Worm (Caenorhabditis elegans): ENCODE data around the gene T07A5.7.
A peak's percentile ranks its signal among the peaks of the same experiment; 100 is the strongest.

Gene T07A5.7

DNA sequence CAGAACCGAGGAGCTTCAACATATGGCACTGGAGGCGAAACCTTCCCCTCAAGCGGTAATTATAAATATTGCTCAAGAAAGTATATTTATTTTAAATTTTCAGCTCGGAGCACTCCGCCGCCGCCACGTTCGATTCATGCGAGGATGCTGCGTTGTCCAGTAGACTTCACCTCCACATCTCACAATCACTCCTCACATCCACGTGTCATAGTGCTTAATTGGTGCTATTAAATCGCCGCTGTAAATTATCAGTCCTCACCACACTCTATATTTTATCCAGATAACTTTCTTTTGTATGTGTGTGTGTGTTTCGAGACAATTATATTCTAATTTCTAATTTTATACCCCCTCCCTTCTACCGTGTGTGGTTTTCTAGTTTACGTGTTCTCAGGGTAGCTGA lies 43.7 kb upstream of the T07A5.7 start:
- peak in 1 of 2 experiments; percentile 6 for TF ChIP-seq daf-16 (GFP tag; optimal IDR thresholded peaks at IDR 0.05)
- TF ChIP-seq daf-16 (tag; optimal IDR thresholded peaks at IDR 0.05), result peak; percentile 63
- TF ChIP-seq R02D3.7 (tag; optimal IDR thresholded peaks at IDR 0.05), result no peak
- peak; percentile 34 for TF ChIP-seq nhr-77 (tag; optimal IDR thresholded peaks at IDR 0.05)
- peak; percentile 60 for TF ChIP-seq dve-1 (tag; optimal IDR thresholded peaks at IDR 0.05; ENCODE audit: insufficient read depth)
- peak; percentile 83 for TF ChIP-seq aha-1 (tag)
- 0 out of 2 replicates have a peak, but pooled peaks have one; percentile 49 for TF ChIP-seq zfp-3 (GFP tag; conservative IDR thresholded peaks at IDR 0.05)
- peak; percentile 32 for TF ChIP-seq duxl-1 (tag; optimal IDR thresholded peaks at IDR 0.05; ENCODE audit: poor library complexity)
- TF ChIP-seq daf-8 (GFP tag; IDR thresholded peaks at IDR 0.05), result no peak

DNA sequence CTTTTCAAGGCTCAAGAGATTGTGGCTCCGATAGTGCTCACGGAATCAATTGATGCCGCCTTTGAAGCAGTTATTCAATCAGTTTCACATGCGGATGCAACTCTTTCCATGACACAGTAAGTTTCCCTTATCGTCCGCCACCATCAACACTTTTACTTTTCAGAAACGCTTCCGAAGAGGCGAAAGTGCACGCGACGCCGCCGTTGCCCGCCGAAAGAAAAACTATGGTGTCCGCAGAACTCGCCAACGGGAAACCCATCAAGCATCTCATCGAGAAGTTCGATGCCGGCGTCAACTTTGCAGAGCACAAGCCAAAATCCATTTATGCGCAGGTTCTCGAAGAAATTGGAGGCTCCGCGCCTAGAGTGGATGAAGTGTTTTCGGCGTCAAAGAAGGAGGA lies 42.5 kb upstream of the T07A5.7 start:
- TF ChIP-seq ZK337.2 (GFP tag; IDR thresholded peaks at IDR 0.05), result no peak
- no peak for TF ChIP-seq pqm-1 (tag; optimal IDR thresholded peaks at IDR 0.05)
- no peak for TF ChIP-seq nhr-25 (tag; optimal IDR thresholded peaks at IDR 0.05; ENCODE audit: borderline replicate concordance, insufficient read depth)
- TF ChIP-seq lin-39 (tag; optimal IDR thresholded peaks at IDR 0.05), result no peak
- no peak for TF ChIP-seq zip-11 (GFP tag; IDR thresholded peaks at IDR 0.05)
- TF ChIP-seq pha-4 (GFP tag; IDR thresholded peaks at IDR 0.05), result no peak
- TF ChIP-seq pha-4 (tag; optimal IDR thresholded peaks at IDR 0.05), result no peak
- TF ChIP-seq egl-43 (GFP tag; IDR thresholded peaks at IDR 0.05), result no peak
- no peak for TF ChIP-seq snpc-4 (tag; optimal IDR thresholded peaks at IDR 0.05)
- no peak for TF ChIP-seq cey-2 (tag; optimal IDR thresholded peaks at IDR 0.05; ENCODE audit: borderline replicate concordance, insufficient read depth)
- TF ChIP-seq ceh-82 (tag; optimal IDR thresholded peaks at IDR 0.05), result no peak

DNA sequence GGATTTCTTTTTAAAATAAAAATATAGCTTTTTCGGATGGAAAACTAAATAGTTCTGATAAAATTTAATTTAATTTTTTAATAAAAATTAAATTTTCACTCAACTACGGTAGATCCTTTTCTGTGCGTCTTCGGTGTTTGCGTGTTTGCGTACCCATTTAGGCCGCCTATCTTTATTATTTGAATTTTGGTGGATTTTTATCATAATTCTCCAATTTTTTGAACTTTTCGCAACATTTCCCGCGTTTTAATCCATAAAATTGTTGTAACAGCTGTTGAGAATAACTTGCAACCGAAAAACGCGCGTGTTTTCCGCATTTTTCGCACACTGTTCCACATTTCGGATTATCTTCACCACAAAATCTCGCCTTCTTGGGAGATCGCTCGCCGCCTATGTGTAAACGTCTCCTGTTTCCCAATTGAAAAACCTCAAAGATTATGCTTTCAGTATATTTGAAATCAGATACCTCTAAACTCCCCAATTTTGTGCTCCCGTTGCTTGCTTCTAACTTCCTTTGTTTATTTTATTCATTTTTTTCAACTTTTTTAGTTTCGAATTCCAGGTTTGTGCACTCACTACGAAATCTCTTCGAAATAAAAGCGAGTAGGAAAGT lies 40.8 kb upstream of the T07A5.7 start, which contains the start of gene T07C4.3:
TSS of gene T07C4.3 (plus strand) at position 563 of the 613 bp plus-strand sequence.
- no peak for TF ChIP-seq aly-2 (tag; optimal IDR thresholded peaks at IDR 0.05)
- no peak for TF ChIP-seq pha-4 (GFP tag; IDR thresholded peaks at IDR 0.05)
- TF ChIP-seq pha-4 (tag; optimal IDR thresholded peaks at IDR 0.05), result no peak
- TF ChIP-seq rbr-2 (tag; optimal IDR thresholded peaks at IDR 0.05), result no peak
- TF ChIP-seq nhr-25 (tag; optimal IDR thresholded peaks at IDR 0.05; ENCODE audit: borderline replicate concordance, insufficient read depth), result no peak
- TF ChIP-seq spr-1 (tag; optimal IDR thresholded peaks at IDR 0.05), result no peak
- TF ChIP-seq unc-62 (GFP tag; optimal IDR thresholded peaks at IDR 0.05 in 1 of 2), result peak in 1 of 2 experiments; percentile 88
- no peak for TF ChIP-seq unc-62 (tag; optimal IDR thresholded peaks at IDR 0.05)

DNA sequence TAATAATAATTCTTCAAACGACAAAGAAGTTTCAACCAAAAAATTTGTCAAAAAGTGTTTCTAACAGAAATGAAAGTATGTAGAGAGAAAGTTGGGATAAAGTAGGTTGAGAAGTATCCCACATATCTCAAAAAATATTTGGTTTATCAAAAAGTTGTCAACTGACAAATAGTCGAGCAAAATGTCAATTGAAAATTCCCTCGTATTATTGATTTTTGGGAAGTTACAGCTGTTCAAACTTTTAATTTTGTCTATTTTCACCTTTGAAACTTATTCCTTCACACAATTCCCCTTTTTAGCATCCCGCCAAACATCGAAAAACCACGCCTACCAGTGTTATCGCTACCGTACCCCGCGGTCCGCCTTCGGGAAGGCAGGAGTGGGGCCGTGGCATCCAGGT lies 36.1 kb upstream of the T07A5.7 start, which contains the start of gene tbx-8:
TSS of gene tbx-8 (plus strand) at position 301 of the 400 bp plus-strand sequence.
- TF ChIP-seq lir-3 (tag; optimal IDR thresholded peaks at IDR 0.05) (no peak), nhr-6 (tag; optimal IDR thresholded peaks at IDR 0.05) (no peak), lin-38 (GFP tag; IDR thresholded peaks at IDR 0.05) (no peak), ZK337.2 (GFP tag; IDR thresholded peaks at IDR 0.05) (no peak), aly-2 (tag; optimal IDR thresholded peaks at IDR 0.05) (no peak), ZK546.5 (tag; optimal IDR thresholded peaks at IDR 0.05) (no peak), Y48G9A.11 (GFP tag; IDR thresholded peaks at IDR 0.05) (no peak), madf-9 (GFP tag; conservative IDR thresholded peaks at IDR 0.05) (no peak), zag-1 (tag; optimal IDR thresholded peaks at IDR 0.05) (no peak), aha-1 (tag) (no peak), zfp-3 (GFP tag; conservative IDR thresholded peaks at IDR 0.05) (no peak)

DNA sequence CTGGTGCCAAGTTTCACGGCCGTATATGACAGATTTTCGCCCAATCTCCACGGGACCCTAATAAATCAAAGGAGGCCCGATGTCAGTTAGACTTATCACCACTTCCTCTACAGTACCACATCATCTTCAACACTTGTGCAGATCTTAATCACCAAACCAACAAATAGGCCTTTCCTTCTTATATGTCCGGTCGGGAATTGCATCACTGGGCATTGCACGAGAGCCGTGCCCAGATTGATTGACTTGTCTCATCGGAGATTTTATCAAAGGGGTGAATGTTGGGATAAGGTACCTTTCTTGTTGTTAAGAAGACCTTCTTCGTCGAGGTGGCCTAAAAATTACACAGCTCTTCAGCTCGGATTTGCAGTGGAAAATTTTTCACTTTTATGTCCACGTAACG lies 33.8 kb upstream of the T07A5.7 start:
- TF ChIP-seq unc-130 (GFP tag; optimal IDR thresholded peaks at IDR 0.05) (no peak), sdz-12 (GFP tag; optimal IDR thresholded peaks at IDR 0.05) (no peak), F26F4.8 (GFP tag; conservative IDR thresholded peaks at IDR 0.05) (no peak), zfp-3 (GFP tag; conservative IDR thresholded peaks at IDR 0.05) (no peak), F44E2.7 (GFP tag; IDR thresholded peaks at IDR 0.05) (no peak), mep-1 (tag; optimal IDR thresholded peaks at IDR 0.05) (no peak), set-16 (GFP tag; IDR thresholded peaks at IDR 0.05) (no peak), nhr-11 (tag; optimal IDR thresholded peaks at IDR 0.05) (no peak), Y105C5A.15 (GFP tag; IDR thresholded peaks at IDR 0.05) (no peak), zag-1 (tag; optimal IDR thresholded peaks at IDR 0.05) (no peak), rbr-2 (tag; optimal IDR thresholded peaks at IDR 0.05) (no peak), F37D6.2 (tag; optimal IDR thresholded peaks at IDR 0.05) (no peak), skn-1 (tag; optimal IDR thresholded peaks at IDR 0.05) (no peak), ceh-44 (GFP tag; IDR thresholded peaks at IDR 0.05) (no peak), mes-2 (tag; optimal IDR thresholded peaks at IDR 0.05; ENCODE audit: poor library complexity, severe bottlenecking) (no peak), nhr-28 (tag; optimal IDR thresholded peaks at IDR 0.05) (no peak)
